Fruit fly (Drosophila melanogaster) whole organism, embryonic: ENCODE results near the gene Cdc6.

Source experiments
- Awh ChIP-seq: fragments of 200-800 bp; sonication (Bioruptor generic); IDR thresholded peaks from 2 replicates; pipeline ENCODE4, ENCODE4 v1.3.6; 2022; ENCODE audit warnings: missing biosample characterization, missing genetic modification characterization
- BEAF-32 ChIP-seq: fragments of 200-800 bp; sonication (Bioruptor generic); optimal IDR thresholded peaks from 3 replicates; lab custom pipeline; 2017; ENCODE audit warnings: missing biosample characterization, missing genetic modification characterization, mild to moderate bottlenecking, moderate library complexity, missing genetic modification reagents
- CG10147 ChIP-seq: fragments of 200-800 bp; sonication (Bioruptor generic); optimal IDR thresholded peaks from 2 replicates; lab custom pipeline; 2019; ENCODE audit warnings: missing biosample characterization, mild to moderate bottlenecking, missing genetic modification characterization, moderate library complexity
- CG1024 ChIP-seq: fragments of 200-800 bp; sonication (Bioruptor generic); IDR thresholded peaks from 2 replicates; pipeline ENCODE4 v1.3.6; 2022; ENCODE audit warnings: missing biosample characterization, missing genetic modification characterization
- CG10462 ChIP-seq: fragments of 200-800 bp; sonication (Bioruptor generic); optimal IDR thresholded peaks from 2 replicates; lab custom pipeline; 2016; ENCODE audit warnings: missing biosample characterization, missing genetic modification characterization
- CG10654 ChIP-seq: fragments of 200-800 bp; sonication (Bioruptor generic); optimal IDR thresholded peaks from 2 replicates; lab custom pipeline; 2016; ENCODE audit warnings: missing biosample characterization, missing genetic modification characterization
- CG12769 ChIP-seq: fragments of 200-800 bp; sonication (Bioruptor generic); optimal IDR thresholded peaks from 2 replicates; lab custom pipeline; 2019; ENCODE audit warnings: missing biosample characterization, mild to moderate bottlenecking, missing genetic modification characterization, moderate library complexity
- CG13424 ChIP-seq: fragments of 200-800 bp; sonication (Bioruptor generic); optimal IDR thresholded peaks from 2 replicates; lab custom pipeline; 2019; ENCODE audit warnings: missing biosample characterization, mild to moderate bottlenecking, missing genetic modification characterization, moderate library complexity
- CG14710 ChIP-seq: fragments of 200-800 bp; sonication (Bioruptor generic); optimal IDR thresholded peaks from 3 replicates; lab custom pipeline; 2019; ENCODE audit warnings: missing biosample characterization, mild to moderate bottlenecking, missing genetic modification characterization, moderate library complexity
- CG15479 ChIP-seq: fragments of 200-800 bp; sonication (Bioruptor generic); optimal IDR thresholded peaks from 3 replicates; lab custom pipeline; 2019; ENCODE audit warnings: missing biosample characterization, mild to moderate bottlenecking, missing genetic modification characterization, moderate library complexity
- CG2202 ChIP-seq: fragments of 200-800 bp; sonication (Bioruptor generic); optimal IDR thresholded peaks from 2 replicates; lab custom pipeline; 2018; ENCODE audit warnings: missing biosample characterization, mild to moderate bottlenecking, missing genetic modification characterization
- CG30431 ChIP-seq: fragments of 200-800 bp; sonication (Bioruptor generic); optimal IDR thresholded peaks from 2 replicates; lab custom pipeline; 2017; ENCODE audit warnings: missing biosample characterization, missing genetic modification characterization
- CG31441 ChIP-seq: fragments of 200-800 bp; sonication (Bioruptor generic); IDR thresholded peaks from 2 replicates; pipeline ENCODE4 v1.3.6; 2022; ENCODE audit warnings: missing biosample characterization, missing genetic modification characterization
- CG3163 ChIP-seq: fragments of 200-800 bp; sonication (Bioruptor generic); optimal IDR thresholded peaks from 3 replicates; lab custom pipeline; 2016; ENCODE audit warnings: missing biosample characterization, missing genetic modification characterization
- CG4282 ChIP-seq: fragments of 200-800 bp; sonication (Bioruptor generic); optimal IDR thresholded peaks from 2 replicates; lab custom pipeline; 2016; ENCODE audit warnings: missing biosample characterization, missing genetic modification characterization
- CG4707 ChIP-seq: fragments of 200-800 bp; sonication (Bioruptor generic); optimal IDR thresholded peaks from 2 replicates; lab custom pipeline; 2018; ENCODE audit warnings: missing biosample characterization, mild to moderate bottlenecking, missing genetic modification characterization, moderate library complexity
- CG6689 ChIP-seq: fragments of 200-800 bp; sonication (Bioruptor generic); IDR thresholded peaks from 2 replicates; pipeline ENCODE4 v1.3.6; 2022; ENCODE audit warnings: missing biosample characterization, missing genetic modification characterization
- CG6765 ChIP-seq: fragments of 200-800 bp; sonication (Bioruptor generic); optimal IDR thresholded peaks from 3 replicates; lab custom pipeline; 2017; ENCODE audit warnings: missing biosample characterization, mild to moderate bottlenecking, missing genetic modification characterization
- CG7357 ChIP-seq: fragments of 200-800 bp; sonication (Bioruptor generic); IDR thresholded peaks from 3 replicates; pipeline ENCODE4 v1.3.6; 2022; ENCODE audit warnings: missing biosample characterization, missing genetic modification characterization
- CG8281 ChIP-seq: fragments of 200-800 bp; sonication (Bioruptor generic); optimal IDR thresholded peaks from 2 replicates; lab custom pipeline; 2018; ENCODE audit warnings: missing biosample characterization, mild to moderate bottlenecking, missing genetic modification characterization, moderate library complexity
- CG8924 ChIP-seq: fragments of 200-800 bp; optimal IDR thresholded peaks from 3 replicates; lab custom pipeline; 2019; ENCODE audit warnings: missing biosample characterization, mild to moderate bottlenecking, missing genetic modification characterization, moderate library complexity
- CkIIα-i1 ChIP-seq: fragments of 200-800 bp; sonication (Bioruptor generic); IDR thresholded peaks from 2 replicates; pipeline ENCODE4 v1.3.6; 2022; ENCODE audit warnings: missing biosample characterization, missing genetic modification characterization
- CoRest ChIP-seq: fragments of 200-800 bp; sonication (Bioruptor generic); optimal IDR thresholded peaks from 3 replicates; lab custom pipeline; 2018; ENCODE audit warnings: missing biosample characterization, mild to moderate bottlenecking, missing genetic modification characterization, moderate library complexity
- Deaf1 ChIP-seq: fragments of 200-800 bp; optimal IDR thresholded peaks from 3 replicates; lab custom pipeline; 2019; ENCODE audit warnings: missing biosample characterization, mild to moderate bottlenecking, missing genetic modification characterization, moderate library complexity
- Dref ChIP-seq: fragments of 200-800 bp; sonication (Bioruptor generic); IDR thresholded peaks from 2 replicates; pipeline ENCODE4 v1.3.6; 2022; ENCODE audit warnings: missing biosample characterization, missing genetic modification characterization
- Drgx ChIP-seq: fragments of 200-800 bp; sonication (Bioruptor generic); IDR thresholded peaks from 2 replicates; pipeline ENCODE4 v1.3.6; 2022; ENCODE audit warnings: missing biosample characterization, missing genetic modification characterization
- E2f1 ChIP-seq: fragments of 200-800 bp; sonication (Bioruptor generic); IDR thresholded peaks from 2 replicates; pipeline ENCODE4 v1.3.6; 2022; ENCODE audit warnings: missing biosample characterization, missing genetic modification characterization
- Eip74EF ChIP-seq, 2 experiments: fragments of 200-800 bp in 1 of 2; fragments of >200 bp in 1 of 2; sonication (Bioruptor generic) in 1 of 2; optimal IDR thresholded peaks; 2 replicates each; lab custom pipeline; 2017 to 2019; ENCODE audit warnings: missing biosample characterization in 2 of 2, missing genetic modification characterization in 2 of 2, mild to moderate bottlenecking in 1 of 2, moderate library complexity in 1 of 2
- Jarid2 ChIP-seq: fragments of 200-800 bp; sonication (Bioruptor generic); optimal IDR thresholded peaks from 3 replicates; lab custom pipeline; 2017; ENCODE audit warnings: mild to moderate bottlenecking, missing biosample characterization, missing genetic modification reagents, missing genetic modification characterization
- Mrtf ChIP-seq: fragments of 200-800 bp; sonication (Bioruptor generic); IDR thresholded peaks from 3 replicates; pipeline ENCODE4 v1.3.6; 2022; ENCODE audit warnings: missing biosample characterization, missing genetic modification characterization
- Nf-YB ChIP-seq: fragments of 200-800 bp; sonication (Bioruptor generic); optimal IDR thresholded peaks from 3 replicates; lab custom pipeline; 2019; ENCODE audit warnings: missing biosample characterization, mild to moderate bottlenecking, missing genetic modification characterization, moderate library complexity
- Spps ChIP-seq: fragments of 200-800 bp; sonication (Bioruptor generic); optimal IDR thresholded peaks from 2 replicates; lab custom pipeline; 2018; ENCODE audit warnings: missing biosample characterization, mild to moderate bottlenecking, missing genetic modification characterization
- Xrp1 ChIP-seq: fragments of 200-800 bp; sonication (Bioruptor generic); IDR thresholded peaks from 2 replicates; pipeline ENCODE4 v1.3.6; 2022; ENCODE audit warnings: missing biosample characterization, missing genetic modification characterization
- ash1 ChIP-seq: fragments of 200-800 bp; sonication (Bioruptor generic); optimal IDR thresholded peaks from 2 replicates; lab custom pipeline; 2018; ENCODE audit warnings: missing biosample characterization, mild to moderate bottlenecking, missing genetic modification characterization
- bab2 ChIP-seq: fragments of 200-800 bp; sonication (Bioruptor generic); optimal IDR thresholded peaks from 2 replicates; lab custom pipeline; 2016; ENCODE audit warnings: missing biosample characterization, missing genetic modification characterization
- bowl ChIP-seq: fragments of 200-800 bp; sonication (Bioruptor generic); IDR thresholded peaks from 2 replicates; pipeline ENCODE4 v1.3.6; 2022; ENCODE audit warnings: missing biosample characterization, missing genetic modification characterization
- ci ChIP-seq: fragments of 200-800 bp; sonication (Bioruptor generic); IDR thresholded peaks from 3 replicates; pipeline ENCODE4 v1.3.6; 2022; ENCODE audit warnings: missing biosample characterization, missing genetic modification characterization
- dpn ChIP-seq, 2 experiments: fragments of 200-800 bp; sonication (Bioruptor generic); optimal IDR thresholded peaks; 3 replicates each; lab custom pipeline; 2016; ENCODE audit warnings: missing biosample characterization in 2 of 2, missing genetic modification characterization in 2 of 2
- eve ChIP-seq, 2 experiments: fragments of >200 bp; optimal IDR thresholded peaks; 2 replicates each; lab custom pipeline; 2017; ENCODE audit warnings: missing biosample characterization in 2 of 2, missing genetic modification characterization in 2 of 2
- h ChIP-seq: fragments of >200 bp; optimal IDR thresholded peaks from 2 replicates; lab custom pipeline; 2017
- lbe ChIP-seq: fragments of 200-800 bp; sonication (Bioruptor generic); optimal IDR thresholded peaks from 2 replicates; lab custom pipeline; 2016; ENCODE audit warnings: missing biosample characterization, mild to moderate bottlenecking, missing genetic modification characterization
- maf-S ChIP-seq: fragments of 200-800 bp; sonication (Bioruptor generic); optimal IDR thresholded peaks from 2 replicates; lab custom pipeline; 2016; ENCODE audit warnings: missing biosample characterization, missing genetic modification characterization
- nerfin-1 ChIP-seq: fragments of 200-800 bp; sonication (Bioruptor generic); optimal IDR thresholded peaks from 3 replicates; lab custom pipeline; 2019; ENCODE audit warnings: missing biosample characterization, mild to moderate bottlenecking, missing genetic modification characterization, moderate library complexity
- otp ChIP-seq: fragments of 200-800 bp; sonication (Bioruptor generic); IDR thresholded peaks from 3 replicates; pipeline ENCODE4, ENCODE4 v1.3.6; 2022; ENCODE audit warnings: missing biosample characterization, missing genetic modification characterization
- repo ChIP-seq: fragments of 200-800 bp; sonication (Bioruptor generic); optimal IDR thresholded peaks from 2 replicates; lab custom pipeline; 2016; ENCODE audit warnings: missing biosample characterization, missing genetic modification characterization
- ssp ChIP-seq: fragments of 200-800 bp; sonication (Bioruptor generic); IDR thresholded peaks from 2 replicates; pipeline ENCODE4 v1.3.6; 2022; ENCODE audit warnings: missing biosample characterization, missing genetic modification characterization
- stwl ChIP-seq: fragments of 200-800 bp; sonication (Bioruptor generic); optimal IDR thresholded peaks from 3 replicates; lab custom pipeline; 2018; ENCODE audit warnings: missing biosample characterization, mild to moderate bottlenecking, missing genetic modification characterization, moderate library complexity
- tgo ChIP-seq: fragments of 200-800 bp; sonication (Bioruptor generic); IDR thresholded peaks from 3 replicates; pipeline ENCODE4 v1.3.6; 2022; ENCODE audit warnings: missing biosample characterization, missing genetic modification characterization
- tin ChIP-seq: fragments of 200-800 bp; sonication (Bioruptor generic); optimal IDR thresholded peaks from 3 replicates; lab custom pipeline; 2016; ENCODE audit warnings: missing biosample characterization, missing genetic modification characterization
- tna ChIP-seq: fragments of 200-800 bp; sonication (Bioruptor generic); IDR thresholded peaks from 2 replicates; pipeline ENCODE4 v1.3.6; 2022; ENCODE audit warnings: missing biosample characterization, missing genetic modification characterization; ENCODE audit not compliant: partially characterized antibody

Cdc6 gene

dm6 chr3L:8672199-8673059 lies 38.6 kb upstream of the Cdc6 start (continued):
- TF ChIP-seq nerfin-1 (tag; lab: Kevin White, UChicago) = no peak
- no peak for TF ChIP-seq Spps (tag; lab: Kevin White, UChicago)
- no peak for TF ChIP-seq CG10654 (GFP tag; lab: Kevin White, UChicago)
- no peak for TF ChIP-seq CG3163
- no peak for TF ChIP-seq Dref (GFP tag; lab: Robert Waterston, UW)
- no peak for TF ChIP-seq repo (GFP tag; lab: Kevin White, UChicago)
- TF ChIP-seq bab2 (GFP tag; lab: Kevin White, UChicago) = peak; percentile 8
- no peak for TF ChIP-seq otp (GFP tag; lab: Robert Waterston, UW)
- TF ChIP-seq Deaf1 = peak; percentile 26
- no peak for TF ChIP-seq CG8281 (tag; lab: Kevin White, UChicago)
- peak; percentile 38 for TF ChIP-seq CoRest
- TF ChIP-seq ssp (GFP tag; lab: Robert Waterston, UW) = no peak
- no peak for TF ChIP-seq CG4707 (GFP tag; lab: Kevin White, UChicago)
- no peak for TF ChIP-seq Jarid2 (GFP tag; lab: Kevin White, UChicago)
- TF ChIP-seq tgo (GFP tag; lab: Robert Waterston, UW) = peak; percentile 31; the same call in 1 of the 3 replicates
- TF ChIP-seq h (lab: Kevin White, UChicago) = no peak
- TF ChIP-seq bowl (GFP tag; lab: Robert Waterston, UW) = no peak
- TF ChIP-seq tna (GFP tag; lab: Robert Waterston, UW) = no peak
- no peak for TF ChIP-seq Mrtf (GFP tag; lab: Robert Waterston, UW)
- TF ChIP-seq CG8924 = no peak
- TF ChIP-seq Eip74EF (GFP tag; optimal IDR thresholded peaks at IDR 0.05; lab: Kevin White, UChicago) = no peak
- TF ChIP-seq tin (GFP tag; lab: Kevin White, UChicago) = no peak
- TF ChIP-seq dpn (GFP tag; optimal IDR thresholded peaks at IDR 0.05; lab: Kevin White, UChicago) = peak; percentile 23 to 34
- peak; percentile 17; the same call in 1 of the 2 replicates for TF ChIP-seq E2f1
- no peak for TF ChIP-seq stwl (tag; lab: Kevin White, UChicago)
- TF ChIP-seq CG6765 = no peak
- peak; percentile 18 for TF ChIP-seq CG10462 (GFP tag; lab: Kevin White, UChicago)
- no peak for TF ChIP-seq CG30431 (GFP tag; lab: Kevin White, UChicago)
- TF ChIP-seq Awh (GFP tag; lab: Robert Waterston, UW) = no peak
- 0 out of 3 replicates have a peak, but pooled peaks have one; percentile 25 for TF ChIP-seq CG7357
- TF ChIP-seq CG15479 (GFP tag; lab: Kevin White, UChicago) = no peak
- TF ChIP-seq CG12769 = peak; percentile 58
- TF ChIP-seq CG1024 (GFP tag; lab: Robert Waterston, UW) = no peak
- TF ChIP-seq CG14710 (tag; lab: Kevin White, UChicago) = no peak
- no peak for TF ChIP-seq CG4282 (GFP tag; lab: Kevin White, UChicago)
- no peak for TF ChIP-seq Nf-YB (GFP tag; lab: Kevin White, UChicago)
- peak; percentile 76 for TF ChIP-seq Drgx (GFP tag; lab: Robert Waterston, UW)
- TF ChIP-seq maf-S (GFP tag; lab: Kevin White, UChicago) = peak; percentile 21
- no peak for TF ChIP-seq CG2202 (tag; lab: Kevin White, UChicago)
- TF ChIP-seq eve (GFP tag; optimal IDR thresholded peaks at IDR 0.05; lab: Kevin White, UChicago) = no peak
- TF ChIP-seq ash1 = no peak
- no peak for TF ChIP-seq CG6689
- TF ChIP-seq CG10147 = no peak
- TF ChIP-seq ci = no peak
- TF ChIP-seq CkIIα-i1 (GFP tag; lab: Robert Waterston, UW) = no peak
- peak; percentile 80 for TF ChIP-seq lbe (GFP tag; lab: Kevin White, UChicago)
- TF ChIP-seq CG13424 = peak; percentile 41
- TF ChIP-seq BEAF-32 = no peak
- TF ChIP-seq CG31441 (GFP tag; lab: Robert Waterston, UW) = peak; percentile 21; the same call in 1 of the 2 replicates
- TF ChIP-seq Xrp1 (GFP tag; lab: Robert Waterston, UW) = peak; percentile 28; the same call in 1 of the 2 replicates
